Worm (Caenorhabditis elegans) whole organism, L4 larva: ENCODE results near the gene tbc-3.

ENCODE experiments used
- F10B5.3 ChIP-seq: sonication (generic microtip); optimal IDR thresholded peaks from 2 replicates; lab custom pipeline; 2016; ENCODE audit warnings: mild to moderate bottlenecking, missing genetic modification characterization, missing compliant biosample characterization
- F49E8.2 ChIP-seq: sonication (generic microtip); optimal IDR thresholded peaks from 2 replicates; lab custom pipeline; 2016; ENCODE audit warnings: missing compliant biosample characterization, mild to moderate bottlenecking, missing genetic modification characterization, borderline replicate concordance
- T20F7.1 ChIP-seq: fragments of 200-800 bp; sonication (Bioruptor generic); optimal IDR thresholded peaks from 2 replicates; lab custom pipeline; 2018; ENCODE audit warnings: mild to moderate bottlenecking, missing genetic modification characterization, missing compliant biosample characterization
- T26A8.4 ChIP-seq: fragments of 200-800 bp; sonication (Bioruptor generic); IDR thresholded peaks from 2 replicates; pipeline ENCODE4 v1.3.6; 2022; ENCODE audit warnings: missing genetic modification characterization, missing compliant biosample characterization
- Y75B8A.6 ChIP-seq: fragments of 200-800 bp; sonication (Bioruptor generic); IDR thresholded peaks from 2 replicates; pipeline ENCODE4 v1.3.6; 2022; ENCODE audit warnings: missing genetic modification reagents, missing genetic modification characterization, missing compliant biosample characterization
- aha-1 ChIP-seq: fragments of 150-350 bp; peaks from one replicate; lab custom pipeline; 2014; ENCODE audit warnings: missing biosample characterization, missing genetic modification characterization
- ceh-20 ChIP-seq: fragments of 200-800 bp; sonication (Bioruptor generic); IDR thresholded peaks from 2 replicates; pipeline ENCODE4 v1.3.6; 2022; ENCODE audit warnings: missing genetic modification reagents, missing genetic modification characterization, missing compliant biosample characterization
- ceh-32 ChIP-seq: sonication (generic microtip); optimal IDR thresholded peaks from 2 replicates; lab custom pipeline; 2016; ENCODE audit warnings: mild to moderate bottlenecking, missing genetic modification characterization, missing compliant biosample characterization; ENCODE audit not compliant: poor library complexity
- ces-1 ChIP-seq: fragments of 150-350 bp; sonication (generic microtip); optimal IDR thresholded peaks from 4 replicates; lab custom pipeline; 2014; ENCODE audit warnings: missing biosample characterization, missing genetic modification reagents, missing genetic modification characterization
- cey-2 ChIP-seq: sonication (generic microtip); optimal IDR thresholded peaks from 3 replicates; lab custom pipeline; 2017; ENCODE audit warnings: missing genetic modification characterization, mild to moderate bottlenecking, missing compliant biosample characterization, antibody characterized with exemption, borderline replicate concordance; ENCODE audit not compliant: insufficient read depth
- ctbp-1 ChIP-seq: fragments of 200-800 bp; sonication (Bioruptor generic); IDR thresholded peaks from 2 replicates; pipeline ENCODE4 v1.3.6; 2022; ENCODE audit warnings: missing genetic modification reagents, missing genetic modification characterization, missing compliant biosample characterization
- daf-16 ChIP-seq, 3 experiments: sonication (generic microtip); optimal IDR thresholded peaks; 2 replicates each; lab custom pipeline; 2016 to 2017; ENCODE audit warnings: missing genetic modification characterization in 3 of 3, missing genetic modification reagents in 3 of 3, mild to moderate bottlenecking in 2 of 3, missing compliant biosample characterization in 2 of 3, missing biosample characterization in 1 of 3, moderate library complexity in 1 of 3
- dmd-6 ChIP-seq: fragments of 200-800 bp; sonication (Bioruptor generic); IDR thresholded peaks from 2 replicates; pipeline ENCODE4 v1.3.6; 2022; ENCODE audit warnings: missing genetic modification reagents, missing genetic modification characterization, missing compliant biosample characterization
- dpl-1 ChIP-seq: fragments of 150-350 bp; optimal IDR thresholded peaks from 2 replicates; lab custom pipeline; 2014; ENCODE audit warnings: missing biosample characterization, missing genetic modification reagents, missing genetic modification characterization
- dve-1 ChIP-seq: sonication (generic microtip); optimal IDR thresholded peaks from 2 replicates; lab custom pipeline; 2017; ENCODE audit warnings: antibody characterized with exemption, mild to moderate bottlenecking, missing genetic modification characterization, missing compliant biosample characterization; ENCODE audit not compliant: insufficient read depth
- egl-27 ChIP-seq: sonication (generic microtip); optimal IDR thresholded peaks from 3 replicates; lab custom pipeline; 2017; ENCODE audit warnings: missing biosample characterization, missing genetic modification reagents, missing genetic modification characterization
- egl-43 ChIP-seq: fragments of 200-800 bp; sonication (Bioruptor generic); IDR thresholded peaks from 2 replicates; pipeline ENCODE4 v1.3.6; 2022; ENCODE audit warnings: missing genetic modification reagents, missing genetic modification characterization, missing compliant biosample characterization
- gei-8 ChIP-seq: fragments of 200-800 bp; sonication (Bioruptor generic); optimal IDR thresholded peaks from 2 replicates; lab custom pipeline; 2018; ENCODE audit warnings: mild to moderate bottlenecking, missing genetic modification characterization, missing compliant biosample characterization
- hlh-11 ChIP-seq: fragments of 200-800 bp; sonication (Bioruptor generic); optimal IDR thresholded peaks from 2 replicates; lab custom pipeline; 2018; ENCODE audit warnings: mild to moderate bottlenecking, missing genetic modification characterization, missing compliant biosample characterization
- hlh-30 ChIP-seq: sonication (generic microtip); optimal IDR thresholded peaks from 2 replicates; lab custom pipeline; 2017; ENCODE audit warnings: antibody characterized with exemption, mild to moderate bottlenecking, missing genetic modification characterization, missing compliant biosample characterization; ENCODE audit not compliant: insufficient read depth
- jun-1 ChIP-seq: fragments of 150-350 bp; optimal IDR thresholded peaks from 2 replicates; lab custom pipeline; 2014; ENCODE audit warnings: missing biosample characterization, missing genetic modification reagents, missing genetic modification characterization
- lin-1 ChIP-seq: fragments of 200-800 bp; sonication (Bioruptor generic); IDR thresholded peaks from 2 replicates; pipeline ENCODE4 v1.3.6; 2022; ENCODE audit warnings: missing genetic modification reagents, missing genetic modification characterization, missing compliant biosample characterization
- lin-13 ChIP-seq: fragments of 150-350 bp; optimal IDR thresholded peaks from 2 replicates; lab custom pipeline; 2014; ENCODE audit warnings: missing biosample characterization, missing genetic modification reagents, missing genetic modification characterization
- madf-9 ChIP-seq: fragments of 200-800 bp; sonication (Bioruptor generic); conservative IDR thresholded peaks from 2 replicates; pipeline ENCODE4 v1.3.6; 2022; ENCODE audit warnings: missing genetic modification reagents, missing genetic modification characterization, missing compliant biosample characterization
- mep-1 ChIP-seq: fragments of 150-350 bp; sonication (generic microtip); optimal IDR thresholded peaks from 3 replicates; lab custom pipeline; 2014; ENCODE audit warnings: missing biosample characterization, missing genetic modification characterization
- mes-2 ChIP-seq: sonication (generic microtip); optimal IDR thresholded peaks from 2 replicates; lab custom pipeline; 2016; ENCODE audit warnings: missing genotype, mild to moderate bottlenecking, missing genetic modification characterization, missing compliant biosample characterization; ENCODE audit not compliant: poor library complexity, severe bottlenecking
- mxl-3 ChIP-seq: fragments of 200-800 bp; sonication (Bioruptor generic); optimal IDR thresholded peaks from 2 replicates; lab custom pipeline; 2018; ENCODE audit warnings: mild to moderate bottlenecking, missing genetic modification characterization, missing compliant biosample characterization
- nhr-10 ChIP-seq: fragments of 150-350 bp; optimal IDR thresholded peaks from 2 replicates; lab custom pipeline; 2014; ENCODE audit warnings: missing biosample characterization, missing genetic modification characterization
- nhr-111 ChIP-seq: fragments of 200-800 bp; sonication (Bioruptor generic); optimal IDR thresholded peaks from 2 replicates; lab custom pipeline; 2018; ENCODE audit warnings: mild to moderate bottlenecking, missing genetic modification characterization, missing compliant biosample characterization
- nhr-28 ChIP-seq: fragments of 150-350 bp; optimal IDR thresholded peaks from 2 replicates; lab custom pipeline; 2014; ENCODE audit warnings: missing biosample characterization, missing genetic modification characterization
- nhr-77 ChIP-seq: fragments of 150-350 bp; optimal IDR thresholded peaks from 2 replicates; lab custom pipeline; 2014; ENCODE audit warnings: missing biosample characterization, missing genetic modification characterization
- pqm-1 ChIP-seq: sonication (generic microtip); optimal IDR thresholded peaks from 2 replicates; lab custom pipeline; 2017; ENCODE audit warnings: missing biosample characterization, missing genetic modification characterization
- sdz-12 ChIP-seq: fragments of 200-800 bp; sonication (Bioruptor generic); optimal IDR thresholded peaks from 2 replicates; lab custom pipeline; 2018; ENCODE audit warnings: mild to moderate bottlenecking, missing genetic modification characterization, missing compliant biosample characterization
- set-16 ChIP-seq: fragments of 200-800 bp; sonication (Bioruptor generic); IDR thresholded peaks from 2 replicates; pipeline ENCODE4 v1.3.6; 2022; ENCODE audit warnings: missing genetic modification reagents, missing genetic modification characterization, missing compliant biosample characterization
- skn-1 ChIP-seq: fragments of 150-350 bp; optimal IDR thresholded peaks from 2 replicates; lab custom pipeline; 2014; ENCODE audit warnings: missing biosample characterization, missing genetic modification characterization
- spr-3 ChIP-seq: fragments of 200-800 bp; sonication (Bioruptor generic); optimal IDR thresholded peaks from 2 replicates; lab custom pipeline; 2018; ENCODE audit warnings: mild to moderate bottlenecking, missing genetic modification characterization, missing compliant biosample characterization
- tag-97 ChIP-seq: fragments of 200-800 bp; sonication (Bioruptor generic); IDR thresholded peaks from 2 replicates; pipeline ENCODE4 v1.3.6; 2022; ENCODE audit warnings: missing genetic modification characterization, missing compliant biosample characterization
- unc-62 ChIP-seq, 3 experiments: fragments of 150-350 bp in 1 of 3; sonication (generic microtip); optimal IDR thresholded peaks in 2 of 3; peaks in 1 of 3; 1 replicate in 1 of 3; 2 replicates in 2 of 3; lab custom pipeline; 2014 to 2017; ENCODE audit warnings: missing biosample characterization in 3 of 3, missing genetic modification characterization in 3 of 3, missing genetic modification reagents in 3 of 3, missing genotype in 1 of 3
- zip-11 ChIP-seq: fragments of 200-800 bp; sonication (Bioruptor generic); IDR thresholded peaks from 2 replicates; pipeline ENCODE4 v1.3.6; 2022; ENCODE audit warnings: missing genetic modification characterization, missing compliant biosample characterization
- ztf-11 ChIP-seq: fragments of 150-350 bp; optimal IDR thresholded peaks from 2 replicates; lab custom pipeline; 2014; ENCODE audit warnings: missing biosample characterization, missing genetic modification characterization

The tbc-3 gene

ce11 chrIV:9852250-9852649 lies 46.6 kb upstream of the tbc-3 start, which contains the start of gene ssq-1:
TSS of gene ssq-1 (plus strand) at chrIV:9852550.
- TF ChIP-seq F49E8.2 (tag; lab: Kevin White, UChicago): no peak
- TF ChIP-seq nhr-111 (GFP tag; lab: Kevin White, UChicago): no peak
- TF ChIP-seq, all 104 proteins: peak for 0

- TF ChIP-seq T26A8.4 (GFP tag; lab: Robert Waterston, UW) (no peak), set-16 (GFP tag; lab: Robert Waterston, UW) (peak; percentile 93), lin-13 (no peak), zip-11 (no peak), madf-9 (GFP tag; lab: Robert Waterston, UW) (no peak), mxl-3 (GFP tag; lab: Kevin White, UChicago) (no peak), egl-27 (no peak), egl-43 (GFP tag; lab: Robert Waterston, UW) (no peak)
- TF ChIP-seq, all 104 proteins: peak for 1
Observed at ce11 chrIV:9852818-9853466, 45.9 kb upstream of the tbc-3 start.

- peak; percentile 30; the same call in 1 of the 2 replicates for TF ChIP-seq dmd-6 (GFP tag; lab: Robert Waterston, UW)
- TF ChIP-seq jun-1 (tag; lab: Kevin White, UChicago): no peak
- TF ChIP-seq dve-1 (tag; lab: Kevin White, UChicago): peak; percentile 13
- peak; percentile 47 for TF ChIP-seq pqm-1 (tag; lab: Kevin White, UChicago)
Observed at ce11 chrIV:9854952-9855351, 43.9 kb upstream of the tbc-3 start.

ce11 chrIV:9855712-9856111 lies 43.1 kb upstream of the tbc-3 start, which contains the start of gene K07F5.12:
TSS of gene K07F5.12 (plus strand) at chrIV:9856012.
- TF ChIP-seq nhr-28 (tag; lab: Kevin White, UChicago) (no peak), cey-2 (no peak), hlh-11 (tag; lab: Kevin White, UChicago) (no peak), Y75B8A.6 (GFP tag; lab: Robert Waterston, UW) (no peak), tag-97 (GFP tag; lab: Robert Waterston, UW) (no peak), F10B5.3 (tag; lab: Kevin White, UChicago) (no peak), gei-8 (GFP tag; lab: Kevin White, UChicago) (no peak), ztf-11 (tag; lab: Kevin White, UChicago) (no peak), T26A8.4 (GFP tag; lab: Robert Waterston, UW) (no peak), ctbp-1 (GFP tag; lab: Robert Waterston, UW) (no peak), dmd-6 (GFP tag; lab: Robert Waterston, UW) (no peak)
- TF ChIP-seq, all 104 proteins: peak for 0

ce11 chrIV:9857952-9858488 lies 40.8 kb upstream of the tbc-3 start, which contains the start of gene npp-1:
TSS of gene npp-1 (plus strand) at chrIV:9858488.
- TF ChIP-seq T26A8.4 (GFP tag; lab: Robert Waterston, UW) (no peak), jun-1 (tag; lab: Kevin White, UChicago) (no peak), dpl-1 (GFP tag; lab: Kevin White, UChicago) (peak; percentile 55), skn-1 (no peak), aha-1 (tag; lab: Kevin White, UChicago) (peak; percentile 57), hlh-30 (tag; lab: Kevin White, UChicago) (no peak), unc-62 (GFP tag; optimal IDR thresholded peaks at IDR 0.05 in 1 of 2; lab: Kevin White, UChicago) (peak in 1 of 2 experiments; percentile 92), unc-62 (tag; optimal IDR thresholded peaks at IDR 0.05; lab: Kevin White, UChicago) (no peak), lin-1 (GFP tag; lab: Robert Waterston, UW) (no peak), mep-1 (tag; lab: Kevin White, UChicago) (no peak), nhr-10 (no peak), daf-16 (GFP tag; optimal IDR thresholded peaks at IDR 0.05; lab: Kevin White, UChicago) (no peak), daf-16 (tag; optimal IDR thresholded peaks at IDR 0.05; lab: Kevin White, UChicago) (peak; percentile 12), sdz-12 (GFP tag; lab: Kevin White, UChicago) (no peak), spr-3 (GFP tag; lab: Kevin White, UChicago) (no peak), lin-13 (peak; percentile 30), nhr-77 (tag; lab: Kevin White, UChicago) (peak; percentile 28), mes-2 (tag; lab: Kevin White, UChicago) (peak; percentile 88), zip-11 (no peak), T20F7.1 (GFP tag; lab: Kevin White, UChicago) (peak; percentile 7), ceh-32 (tag; lab: Kevin White, UChicago) (no peak), ceh-20 (GFP tag; lab: Robert Waterston, UW) (no peak), ces-1 (no peak), gei-8 (GFP tag; lab: Kevin White, UChicago) (no peak)
